Worm (Caenorhabditis elegans) whole organism, late embryonic: ENCODE results near the gene Y57G11C.38.

ENCODE experiments used
- Y22D7AL.16 ChIP-seq: sonication (generic microtip); optimal IDR thresholded peaks from 2 replicates; lab custom pipeline; 2016; ENCODE audit warnings: missing genetic modification characterization, missing compliant biosample characterization
- ceh-18 ChIP-seq: sonication (generic microtip); optimal IDR thresholded peaks from 2 replicates; lab custom pipeline; 2016; ENCODE audit warnings: missing genetic modification characterization, missing compliant biosample characterization
- ceh-24 ChIP-seq: sonication (generic microtip); optimal IDR thresholded peaks from 2 replicates; lab custom pipeline; 2016; ENCODE audit warnings: mild to moderate bottlenecking, missing genetic modification characterization, missing compliant biosample characterization
- ceh-30 ChIP-seq: fragments of 150-350 bp; optimal IDR thresholded peaks from 2 replicates; lab custom pipeline; 2014; ENCODE audit warnings: missing biosample characterization, missing genetic modification characterization
- ceh-34 ChIP-seq: sonication (generic microtip); optimal IDR thresholded peaks from 2 replicates; lab custom pipeline; 2016; ENCODE audit warnings: mild to moderate bottlenecking, missing genetic modification characterization, missing compliant biosample characterization
- ceh-6 ChIP-seq: fragments of 200-800 bp; sonication (Bioruptor generic); optimal IDR thresholded peaks from 2 replicates; lab custom pipeline; 2018; ENCODE audit warnings: mild to moderate bottlenecking, missing genetic modification characterization, missing compliant biosample characterization
- ceh-9 ChIP-seq: sonication (generic microtip); optimal IDR thresholded peaks from 2 replicates; lab custom pipeline; 2016; ENCODE audit warnings: mild to moderate bottlenecking, missing genetic modification characterization, inconsistent platforms, missing compliant biosample characterization
- che-1 ChIP-seq: sonication (generic microtip); optimal IDR thresholded peaks from 2 replicates; lab custom pipeline; 2016; ENCODE audit warnings: mild to moderate bottlenecking, missing genetic modification characterization, missing compliant biosample characterization
- fkh-6 ChIP-seq: sonication (generic microtip); optimal IDR thresholded peaks from 2 replicates; lab custom pipeline; 2016; ENCODE audit warnings: missing genetic modification characterization, missing compliant biosample characterization
- lin-11 ChIP-seq: fragments of 200-800 bp; sonication (Bioruptor generic); optimal IDR thresholded peaks from 2 replicates; lab custom pipeline; 2018; ENCODE audit warnings: mild to moderate bottlenecking, missing genetic modification characterization, missing compliant biosample characterization
- nfya-1 ChIP-seq: sonication (generic microtip); optimal IDR thresholded peaks from 2 replicates; lab custom pipeline; 2017; ENCODE audit warnings: missing genetic modification characterization, mild to moderate bottlenecking, missing compliant biosample characterization, antibody characterized with exemption, moderate library complexity
- nhr-11 ChIP-seq: fragments of 150-350 bp; optimal IDR thresholded peaks from 2 replicates; lab custom pipeline; 2014; ENCODE audit warnings: missing biosample characterization, missing genetic modification characterization
- nhr-232 ChIP-seq: sonication (generic microtip); optimal IDR thresholded peaks from 2 replicates; lab custom pipeline; 2016; ENCODE audit warnings: missing genetic modification characterization, missing compliant biosample characterization
- pqm-1 ChIP-seq: sonication (generic microtip); optimal IDR thresholded peaks from 2 replicates; lab custom pipeline; 2016; ENCODE audit warnings: missing genetic modification characterization, missing compliant biosample characterization
- rnt-1 ChIP-seq: sonication (generic microtip); optimal IDR thresholded peaks from 2 replicates; lab custom pipeline; 2016; ENCODE audit warnings: missing genetic modification characterization, missing compliant biosample characterization
- sdc-2 ChIP-seq: sonication (generic microtip); optimal IDR thresholded peaks from 2 replicates; lab custom pipeline; 2016; ENCODE audit warnings: missing genotype, missing genetic modification characterization, missing compliant biosample characterization
- sox-2 ChIP-seq: fragments of 200-800 bp; sonication (Bioruptor generic); IDR thresholded peaks from 2 replicates; pipeline ENCODE4 v1.3.6; 2022; ENCODE audit warnings: missing genetic modification reagents, missing genetic modification characterization, missing compliant biosample characterization
- sox-4 ChIP-seq: sonication (generic microtip); optimal IDR thresholded peaks from 2 replicates; lab custom pipeline; 2017; ENCODE audit warnings: mild to moderate bottlenecking, missing genetic modification characterization, inconsistent platforms, missing compliant biosample characterization
- tbx-2 ChIP-seq: sonication (generic microtip); optimal IDR thresholded peaks from 2 replicates; lab custom pipeline; 2016; ENCODE audit warnings: missing genetic modification characterization, missing compliant biosample characterization
- tbx-7 ChIP-seq: sonication (generic microtip); optimal IDR thresholded peaks from 2 replicates; lab custom pipeline; 2016; ENCODE audit warnings: missing genotype, missing genetic modification characterization, missing compliant biosample characterization
- unc-3 ChIP-seq, 2 experiments: fragments of 200-800 bp in 1 of 2; sonication (Bioruptor generic) in 1 of 2; sonication (generic microtip) in 1 of 2; conservative IDR thresholded peaks in 1 of 2; optimal IDR thresholded peaks in 1 of 2; 2 replicates each; pipeline versions ENCODE4 v1.3.6 to Lab custom; 2016 to 2022; ENCODE audit warnings: missing compliant biosample characterization in 2 of 2, missing genetic modification characterization in 2 of 2, missing genetic modification reagents in 1 of 2
- unc-42 ChIP-seq: sonication (generic microtip); optimal IDR thresholded peaks from 2 replicates; lab custom pipeline; 2016; ENCODE audit warnings: missing genotype, missing genetic modification characterization, missing compliant biosample characterization
- unc-55 ChIP-seq: sonication (generic microtip); optimal IDR thresholded peaks from 2 replicates; lab custom pipeline; 2017; ENCODE audit warnings: missing biosample characterization, missing genetic modification reagents, missing genetic modification characterization
- ztf-16 ChIP-seq: sonication (generic microtip); optimal IDR thresholded peaks from 2 replicates; lab custom pipeline; 2017; ENCODE audit warnings: missing genetic modification characterization, missing compliant biosample characterization

Y57G11C.38 gene

DNA sequence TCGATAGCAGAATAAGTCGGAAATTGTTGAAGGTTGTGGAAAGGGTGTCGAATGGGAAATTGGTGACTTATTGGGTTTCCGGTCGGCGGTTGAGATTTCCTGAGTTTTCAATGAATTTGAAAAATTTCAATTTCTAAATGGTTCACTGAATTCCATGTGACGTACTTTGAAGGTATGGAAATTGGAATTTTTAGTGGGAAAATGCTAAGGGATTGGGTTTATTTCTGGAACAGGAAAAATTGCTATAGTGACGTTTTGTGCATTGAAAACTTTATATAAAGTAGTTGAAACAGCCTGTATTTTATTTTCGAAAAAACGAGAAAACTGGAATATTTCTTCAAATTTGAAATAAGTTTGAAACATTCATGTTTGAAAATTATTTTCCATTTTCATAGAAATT is 47.3 kb downstream of the Y57G11C.38 start, which contains the start of gene pnc-2:
pnc-2 (minus strand) TSS at position 101 of the 400 bp plus-strand sequence.
- TF ChIP-seq nhr-11 (tag; lab: Kevin White, UChicago) (no peak), ceh-24 (tag; lab: Kevin White, UChicago) (no peak), fkh-6 (tag; lab: Kevin White, UChicago) (no peak), unc-42 (tag; lab: Kevin White, UChicago) (no peak), ceh-34 (tag; lab: Kevin White, UChicago) (no peak), nhr-232 (tag; lab: Kevin White, UChicago) (no peak), ceh-6 (GFP tag; lab: Kevin White, UChicago) (no peak), unc-55 (no peak), tbx-7 (no peak), ceh-18 (tag; lab: Kevin White, UChicago) (no peak), pqm-1 (tag; lab: Kevin White, UChicago) (no peak), sox-4 (tag; lab: Kevin White, UChicago) (no peak), tbx-2 (no peak), che-1 (tag; lab: Kevin White, UChicago) (no peak), rnt-1 (tag; lab: Kevin White, UChicago) (no peak), sox-2 (GFP tag; lab: Robert Waterston, UW) (no peak), ztf-16 (tag; lab: Kevin White, UChicago) (no peak), lin-11 (tag; lab: Kevin White, UChicago) (no peak), Y22D7AL.16 (tag; lab: Kevin White, UChicago) (no peak), unc-3 (GFP tag; conservative IDR thresholded peaks at IDR 0.05; lab: Robert Waterston, UW) (no peak), unc-3 (tag; optimal IDR thresholded peaks at IDR 0.05; lab: Kevin White, UChicago) (no peak)

- TF ChIP-seq ceh-9 (tag; lab: Kevin White, UChicago) (no peak), nhr-11 (tag; lab: Kevin White, UChicago) (no peak), ceh-30 (tag; lab: Kevin White, UChicago) (no peak), sdc-2 (tag; lab: Kevin White, UChicago) (no peak), nfya-1 (tag; lab: Kevin White, UChicago) (no peak)
These were observed 57.1 kb downstream of the Y57G11C.38 start, which contains the start of gene ccch-5 for ce11 chrIV:14919310-14919709. Gene ccch-5, plus strand, starts transcription at chrIV:14919610.
